Worm (Caenorhabditis elegans) whole organism, L1 larva: Measurements from ENCODE around the gene nhr-253.
A peak's percentile ranks its signal among the peaks of the same experiment; 100 is the strongest.

Source experiments
- C04F5.9 ChIP-seq: sonication (generic microtip); optimal IDR thresholded peaks from 2 replicates; lab custom pipeline; 2016; ENCODE audit warnings: missing genetic modification characterization, missing compliant biosample characterization
- Y116A8C.19 ChIP-seq: sonication (generic microtip); optimal IDR thresholded peaks from 2 replicates; lab custom pipeline; 2016; ENCODE audit warnings: missing compliant biosample characterization, missing genetic modification characterization, borderline replicate concordance
- alr-1 ChIP-seq: fragments of 200-800 bp; sonication (Bioruptor generic); optimal IDR thresholded peaks from 2 replicates; lab custom pipeline; 2018; ENCODE audit warnings: borderline replicate concordance, mild to moderate bottlenecking, missing genetic modification characterization, missing compliant biosample characterization
- ceh-63 ChIP-seq: fragments of 200-800 bp; sonication (Bioruptor generic); optimal IDR thresholded peaks from 2 replicates; lab custom pipeline; 2018; ENCODE audit warnings: mild to moderate bottlenecking, missing genetic modification characterization, missing compliant biosample characterization
- ceh-88 ChIP-seq: fragments of 200-800 bp; sonication (Bioruptor generic); IDR thresholded peaks from 2 replicates; pipeline ENCODE4 v1.3.6; 2022; ENCODE audit warnings: missing genetic modification characterization, missing compliant biosample characterization
- dsc-1 ChIP-seq: sonication (generic microtip); optimal IDR thresholded peaks from 2 replicates; lab custom pipeline; 2016; ENCODE audit warnings: mild to moderate bottlenecking, missing genetic modification characterization, missing compliant biosample characterization
- efl-1 ChIP-seq, 4 experiments: fragments of 150-350 bp; optimal IDR thresholded peaks in 3 of 4; peaks in 1 of 4; 1 replicate in 1 of 4; 2 replicates in 3 of 4; lab custom pipeline; 2014; ENCODE audit warnings: missing biosample characterization in 2 of 4, missing genetic modification characterization in 2 of 4, missing genetic modification reagents in 2 of 4
- ets-5 ChIP-seq: fragments of 200-800 bp; sonication (Bioruptor generic); IDR thresholded peaks from 2 replicates; pipeline ENCODE4 v1.3.6; 2022; ENCODE audit warnings: missing genetic modification characterization, missing compliant biosample characterization
- fkh-10 ChIP-seq: sonication (generic microtip); optimal IDR thresholded peaks from 2 replicates; lab custom pipeline; 2017; ENCODE audit warnings: missing biosample characterization, missing genetic modification reagents, missing genetic modification characterization
- fkh-8 ChIP-seq: sonication (generic microtip); optimal IDR thresholded peaks from 2 replicates; lab custom pipeline; 2016; ENCODE audit warnings: mild to moderate bottlenecking, missing genetic modification characterization, missing compliant biosample characterization
- fos-1 ChIP-seq: fragments of 150-350 bp; optimal IDR thresholded peaks from 2 replicates; lab custom pipeline; 2014; ENCODE audit warnings: missing biosample characterization, missing genetic modification characterization
- hpl-2 ChIP-seq: fragments of 150-350 bp; optimal IDR thresholded peaks from 2 replicates; lab custom pipeline; 2014; ENCODE audit warnings: missing biosample characterization, missing genetic modification reagents, missing genetic modification characterization
- irx-1 ChIP-seq: sonication (generic microtip); optimal IDR thresholded peaks from 2 replicates; lab custom pipeline; 2016; ENCODE audit warnings: missing genetic modification characterization, missing compliant biosample characterization
- isw-1 ChIP-seq: fragments of 200-800 bp; sonication (Bioruptor generic); IDR thresholded peaks from 2 replicates; pipeline ENCODE4 v1.3.6; 2022; ENCODE audit warnings: missing genetic modification characterization, missing compliant biosample characterization
- lin-14 ChIP-seq: fragments of 200-800 bp; sonication (Bioruptor generic); optimal IDR thresholded peaks from 2 replicates; lab custom pipeline; 2018; ENCODE audit warnings: mild to moderate bottlenecking, missing genetic modification characterization, moderate library complexity, missing compliant biosample characterization
- lin-35 ChIP-seq, 2 experiments: fragments of 150-350 bp; optimal IDR thresholded peaks; 2 replicates each; lab custom pipeline; 2014; ENCODE audit warnings: missing biosample characterization in 2 of 2, missing genetic modification characterization in 2 of 2, missing genetic modification reagents in 2 of 2
- lin-39 ChIP-seq: fragments of 150-350 bp; optimal IDR thresholded peaks from 2 replicates; lab custom pipeline; 2014; ENCODE audit warnings: missing biosample characterization, missing genetic modification reagents, missing genetic modification characterization
- lir-3 ChIP-seq: sonication (generic microtip); optimal IDR thresholded peaks from 2 replicates; lab custom pipeline; 2016; ENCODE audit warnings: mild to moderate bottlenecking, missing genetic modification characterization, moderate library complexity, missing compliant biosample characterization; ENCODE audit not compliant: poor library complexity
- mab-9 ChIP-seq: fragments of 200-800 bp; sonication (Bioruptor generic); IDR thresholded peaks from 2 replicates; pipeline ENCODE4 v1.3.6; 2022; ENCODE audit warnings: missing genetic modification reagents, missing genetic modification characterization, missing compliant biosample characterization
- mep-1 ChIP-seq: fragments of 150-350 bp; optimal IDR thresholded peaks from 2 replicates; lab custom pipeline; 2014; ENCODE audit warnings: missing biosample characterization, missing genetic modification characterization
- nhr-19 ChIP-seq: fragments of 200-800 bp; sonication (Bioruptor generic); conservative IDR thresholded peaks from 2 replicates; pipeline ENCODE4 v1.3.6; 2022; ENCODE audit warnings: missing genetic modification characterization, missing compliant biosample characterization
- nhr-20 ChIP-seq: sonication (generic microtip); optimal IDR thresholded peaks from 2 replicates; lab custom pipeline; 2016; ENCODE audit warnings: mild to moderate bottlenecking, missing genetic modification characterization, missing compliant biosample characterization
- nhr-237 ChIP-seq: fragments of 150-350 bp; optimal IDR thresholded peaks from 2 replicates; lab custom pipeline; 2014; ENCODE audit warnings: missing biosample characterization, missing genetic modification characterization
- nhr-47 ChIP-seq: sonication (generic microtip); optimal IDR thresholded peaks from 2 replicates; lab custom pipeline; 2016; ENCODE audit warnings: mild to moderate bottlenecking, missing genetic modification characterization, moderate library complexity, missing compliant biosample characterization
- nhr-71 ChIP-seq: sonication (generic microtip); optimal IDR thresholded peaks from 2 replicates; lab custom pipeline; 2016; ENCODE audit warnings: mild to moderate bottlenecking, missing genetic modification characterization, moderate library complexity, missing compliant biosample characterization
- nhr-76 ChIP-seq: sonication (generic microtip); optimal IDR thresholded peaks from 2 replicates; lab custom pipeline; 2017; ENCODE audit warnings: missing biosample characterization, missing genetic modification characterization
- nhr-84 ChIP-seq: sonication (generic microtip); optimal IDR thresholded peaks from 2 replicates; lab custom pipeline; 2017; ENCODE audit warnings: missing biosample characterization, missing genetic modification characterization
- nhr-85 ChIP-seq: sonication (generic microtip); peaks from one replicate; lab custom pipeline; 2016; ENCODE audit warnings: missing genetic modification characterization, inconsistent platforms, missing compliant biosample characterization
- pag-3 ChIP-seq: sonication (generic microtip); optimal IDR thresholded peaks from 2 replicates; lab custom pipeline; 2017; ENCODE audit warnings: missing genetic modification characterization, mild to moderate bottlenecking, missing compliant biosample characterization, antibody characterized with exemption, borderline replicate concordance; ENCODE audit not compliant: insufficient read depth
- pax-3 ChIP-seq: fragments of 200-800 bp; sonication (Bioruptor generic); optimal IDR thresholded peaks from 2 replicates; lab custom pipeline; 2018; ENCODE audit warnings: mild to moderate bottlenecking, missing genetic modification characterization, moderate library complexity, missing compliant biosample characterization
- pqm-1 ChIP-seq: sonication (generic microtip); optimal IDR thresholded peaks from 3 replicates; lab custom pipeline; 2017; ENCODE audit warnings: missing biosample characterization, missing genetic modification characterization
- rnt-1 ChIP-seq: sonication (generic microtip); optimal IDR thresholded peaks from 2 replicates; lab custom pipeline; 2016; ENCODE audit warnings: mild to moderate bottlenecking, missing genetic modification characterization, moderate library complexity, missing compliant biosample characterization
- snpc-4 ChIP-seq: fragments of 150-350 bp; optimal IDR thresholded peaks from 2 replicates; lab custom pipeline; 2014; ENCODE audit warnings: missing biosample characterization, missing genetic modification characterization
- sup-37 ChIP-seq: fragments of 200-800 bp; sonication (Bioruptor generic); optimal IDR thresholded peaks from 2 replicates; lab custom pipeline; 2018; ENCODE audit warnings: mild to moderate bottlenecking, missing genetic modification characterization, missing compliant biosample characterization
- swsn-7 ChIP-seq: sonication (generic microtip); optimal IDR thresholded peaks from 2 replicates; lab custom pipeline; 2016; ENCODE audit warnings: missing genetic modification characterization, missing compliant biosample characterization
- unc-30 ChIP-seq: sonication (generic microtip); optimal IDR thresholded peaks from 2 replicates; lab custom pipeline; 2017; ENCODE audit warnings: missing biosample characterization, missing genetic modification characterization
- unc-62 ChIP-seq: fragments of 150-350 bp; optimal IDR thresholded peaks from 2 replicates; lab custom pipeline; 2014; ENCODE audit warnings: missing biosample characterization, missing genetic modification reagents, missing genetic modification characterization
- ztf-11 ChIP-seq, 2 experiments: sonication (generic microtip); optimal IDR thresholded peaks; 2 replicates each; lab custom pipeline; 2016 to 2017; ENCODE audit warnings: missing genetic modification characterization in 2 of 2, missing biosample characterization in 1 of 2, missing compliant biosample characterization in 1 of 2

nhr-253 gene

DNA sequence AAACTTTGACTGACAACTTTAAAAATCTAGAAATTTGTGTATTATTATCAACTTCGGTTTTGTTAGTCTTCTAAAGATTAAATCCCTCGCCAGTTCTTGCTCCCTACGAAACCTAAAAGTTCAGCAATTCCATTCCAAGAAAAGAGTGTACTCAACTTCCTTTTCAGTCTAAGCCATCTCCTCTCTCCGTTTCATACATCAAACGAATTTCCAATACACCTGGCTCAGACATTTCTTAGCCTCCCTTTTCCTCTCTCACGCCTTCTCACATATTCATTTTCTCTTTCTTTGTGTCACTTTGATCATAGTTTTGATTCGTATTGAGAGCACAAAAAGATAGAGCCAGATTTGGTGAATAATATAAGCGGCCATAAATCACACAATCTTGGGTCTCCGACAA lies at the start of gene nhr-253:
Gene nhr-253 (plus strand): TSS at position 285 of the 400 bp plus-strand sequence.
- no peak for TF ChIP-seq hpl-2 (GFP tag; lab: Kevin White, UChicago)
- peak; percentile 36 for TF ChIP-seq dsc-1 (tag; lab: Kevin White, UChicago)
- no peak for TF ChIP-seq sup-37 (GFP tag; lab: Kevin White, UChicago)
- TF ChIP-seq mab-9 (GFP tag; lab: Robert Waterston, UW), result no peak
- TF ChIP-seq fkh-8, result peak; percentile 82
- TF ChIP-seq alr-1, result no peak
- no peak for TF ChIP-seq unc-30
- TF ChIP-seq nhr-19 (GFP tag; lab: Robert Waterston, UW), result no peak
- peak; percentile 33 for TF ChIP-seq nhr-20 (tag; lab: Kevin White, UChicago)
- no peak for TF ChIP-seq ceh-63 (GFP tag; lab: Kevin White, UChicago)
- TF ChIP-seq swsn-7 (tag; lab: Kevin White, UChicago), result no peak
- TF ChIP-seq ztf-11 (tag; optimal IDR thresholded peaks at IDR 0.05; lab: Kevin White, UChicago), result no peak
- TF ChIP-seq snpc-4 (tag; lab: Kevin White, UChicago), result no peak
- TF ChIP-seq lir-3 (tag; lab: Kevin White, UChicago), result no peak
- peak; percentile 70 for TF ChIP-seq nhr-47
- no peak for TF ChIP-seq nhr-76 (tag; lab: Kevin White, UChicago)

ce11 chrV:347561-348345 lies 48.6 kb upstream of the nhr-253 start:
- TF ChIP-seq pag-3 (no peak), nhr-19 (GFP tag; lab: Robert Waterston, UW) (peak; percentile 20), irx-1 (tag; lab: Kevin White, UChicago) (no peak), fos-1 (tag; lab: Kevin White, UChicago) (no peak), nhr-84 (tag; lab: Kevin White, UChicago) (no peak), lin-35 (GFP tag; optimal IDR thresholded peaks at IDR 0.05; lab: Kevin White, UChicago) (peak in 1 of 2 experiments; percentile 24), hpl-2 (GFP tag; lab: Kevin White, UChicago) (no peak), ceh-88 (no peak), pqm-1 (tag; lab: Kevin White, UChicago) (no peak), ztf-11 (tag; optimal IDR thresholded peaks at IDR 0.05; lab: Kevin White, UChicago) (no peak), unc-30 (no peak), unc-62 (GFP tag; lab: Kevin White, UChicago) (no peak), nhr-76 (tag; lab: Kevin White, UChicago) (no peak), lin-14 (GFP tag; lab: Kevin White, UChicago) (peak; percentile 91), efl-1 (optimal IDR thresholded peaks at IDR 0.05; lab: Kevin White, UChicago) (no peak), efl-1 (GFP tag; optimal IDR thresholded peaks at IDR 0.05 in 1 of 2; lab: Kevin White, UChicago) (peak in 1 of 2 experiments; percentile 73), nhr-71 (no peak), sup-37 (GFP tag; lab: Kevin White, UChicago) (no peak), fkh-10 (no peak), nhr-237 (tag; lab: Kevin White, UChicago) (no peak), ets-5 (no peak), nhr-85 (peak; percentile 75), Y116A8C.19 (tag; lab: Kevin White, UChicago) (no peak), C04F5.9 (tag; lab: Kevin White, UChicago) (no peak), rnt-1 (tag; lab: Kevin White, UChicago) (peak; percentile 18), lin-39 (tag; lab: Kevin White, UChicago) (no peak), isw-1 (GFP tag; lab: Robert Waterston, UW) (no peak), mep-1 (tag; lab: Kevin White, UChicago) (no peak), pax-3 (tag; lab: Kevin White, UChicago) (no peak)
